Fruit fly (Drosophila melanogaster): ENCODE measurements around the gene DCTN1-p150.

DNA sequence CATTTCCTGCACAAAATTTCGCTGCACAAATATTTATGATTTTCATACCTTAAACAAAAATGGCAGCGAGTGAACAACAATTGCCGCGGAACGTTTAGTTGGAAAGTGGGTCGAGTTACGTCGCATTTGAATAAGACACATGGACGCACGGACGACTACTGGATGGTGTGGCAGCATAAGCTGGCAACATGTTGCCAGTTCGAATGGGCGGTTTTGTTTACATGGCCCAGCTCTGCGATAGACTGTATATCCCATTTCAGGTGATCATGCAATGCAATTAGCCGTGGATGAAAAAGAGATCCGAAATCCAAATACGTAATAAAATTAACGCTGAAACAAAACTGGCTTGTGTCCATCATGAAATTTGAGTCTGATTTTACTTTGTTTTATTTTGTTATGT, 27.5 kb downstream of the DCTN1-p150 start:
- TF ChIP-seq usp (GFP tag; optimal IDR thresholded peaks at IDR 0.05) (no peak), EcR (GFP tag; optimal IDR thresholded peaks at IDR 0.05) (no peak)
